Fruit fly (Drosophila melanogaster): ENCODE results near the gene CG4572.

DNA sequence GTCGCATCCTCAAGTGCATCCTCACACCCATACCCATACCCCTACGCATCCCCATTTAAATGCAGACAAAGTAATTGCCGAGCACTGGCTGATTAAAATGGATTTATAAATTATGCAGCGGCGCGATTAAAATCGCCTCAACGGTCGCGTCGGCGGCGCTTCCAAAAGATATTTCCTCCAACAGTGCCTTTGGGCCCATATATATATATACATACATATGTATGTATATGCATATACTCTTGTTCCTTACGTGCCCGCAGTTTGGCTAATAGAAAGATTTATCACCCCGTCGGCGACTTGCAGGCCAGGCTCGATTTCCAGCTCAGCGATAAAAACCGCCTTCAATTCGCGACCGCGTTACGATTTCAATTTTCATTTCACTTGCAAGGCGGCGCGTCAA is 47.4 kb downstream of the CG4572 start:
- TF ChIP-seq psq (optimal IDR thresholded peaks at IDR 0.05): no peak
- TF ChIP-seq Sin3A (optimal IDR thresholded peaks at IDR 0.05): no peak
